Worm (Caenorhabditis elegans) whole organism, late embryonic: ENCODE measurements around the gene AC3.5.

Experiments used
- sdc-2 ChIP-seq: sonication (generic microtip); optimal IDR thresholded peaks from 2 replicates; lab custom pipeline; 2016; ENCODE audit warnings: missing genotype, missing genetic modification characterization, missing compliant biosample characterization
- unc-55 ChIP-seq: sonication (generic microtip); optimal IDR thresholded peaks from 2 replicates; lab custom pipeline; 2017; ENCODE audit warnings: missing biosample characterization, missing genetic modification reagents, missing genetic modification characterization

DNA sequence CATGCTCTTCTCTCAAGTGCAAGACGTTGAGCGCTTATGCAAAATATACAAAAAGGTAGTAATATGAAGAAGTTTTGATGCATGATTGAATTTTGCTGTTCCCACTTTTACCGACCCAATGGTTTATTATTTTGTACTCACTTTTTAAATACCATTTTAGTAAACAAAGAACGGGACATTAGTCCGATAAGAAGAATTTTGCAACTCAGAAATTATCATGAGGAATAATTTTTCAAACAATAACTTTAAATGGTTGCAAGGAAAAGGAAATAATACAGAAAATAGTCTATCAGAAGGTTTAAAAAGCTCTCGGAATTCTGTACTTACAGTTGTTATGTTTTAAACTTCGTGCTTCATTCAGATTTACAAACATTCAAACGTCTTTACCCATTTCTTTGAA lies 26.3 kb downstream of the AC3.5 start, which contains the start of gene F15H10.9:
- TF ChIP-seq sdc-2 (tag; lab: Kevin White, UChicago) (no peak), unc-55 (GFP tag; lab: Kevin White, UChicago) (no peak)
